Worm (Caenorhabditis elegans): ENCODE data around the gene nlp-80.

The nlp-80 gene

DNA sequence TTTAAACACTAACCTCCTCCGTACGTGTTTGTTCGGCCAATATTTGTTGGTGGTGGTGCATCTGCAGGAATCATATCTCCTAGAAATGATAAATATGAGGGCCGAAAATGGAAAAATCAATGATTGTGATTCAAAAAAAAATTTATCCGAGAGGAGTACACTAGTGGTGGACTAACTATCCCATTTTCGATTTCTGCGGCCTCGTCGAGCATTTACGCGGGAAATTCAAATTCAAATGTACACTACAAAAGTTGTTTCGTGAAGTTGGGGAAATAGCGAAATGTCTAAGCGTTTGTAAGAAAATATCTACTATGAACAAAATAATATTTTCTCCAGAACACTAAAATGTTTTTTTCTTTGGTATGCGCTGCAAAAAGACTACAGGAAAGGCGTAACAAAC lies 36.1 kb downstream of the nlp-80 start (continued):
- peak; percentile 52 for TF ChIP-seq ceh-48 (tag; optimal IDR thresholded peaks at IDR 0.05)
- no peak for TF ChIP-seq pros-1 (tag; optimal IDR thresholded peaks at IDR 0.05)
- TF ChIP-seq syd-9 (tag; optimal IDR thresholded peaks at IDR 0.05) = no peak
- TF ChIP-seq unc-3 (GFP tag; conservative IDR thresholded peaks at IDR 0.05) = no peak
- TF ChIP-seq unc-3 (tag; optimal IDR thresholded peaks at IDR 0.05) = no peak
- TF ChIP-seq T23F11.4 (GFP tag; optimal IDR thresholded peaks at IDR 0.05) = no peak
- TF ChIP-seq ets-4 (tag; optimal IDR thresholded peaks at IDR 0.05) = peak; percentile 89
- TF ChIP-seq gmeb-2 (tag; optimal IDR thresholded peaks at IDR 0.05) = no peak
- TF ChIP-seq ceh-34 (tag; optimal IDR thresholded peaks at IDR 0.05) = peak; percentile 47
- TF ChIP-seq tbx-7 (tag; optimal IDR thresholded peaks at IDR 0.05) = peak; percentile 91
- TF ChIP-seq nhr-11 (tag; optimal IDR thresholded peaks at IDR 0.05) = no peak
- TF ChIP-seq pha-4 (tag; optimal IDR thresholded peaks at IDR 0.05) = no peak
- no peak for TF ChIP-seq fkh-10 (GFP tag; optimal IDR thresholded peaks at IDR 0.05)
- peak; percentile 87 for TF ChIP-seq tbx-2 (tag; optimal IDR thresholded peaks at IDR 0.05)
- TF ChIP-seq nfya-1 (tag; optimal IDR thresholded peaks at IDR 0.05) = peak; percentile 13
- TF ChIP-seq pha-2 (tag; optimal IDR thresholded peaks at IDR 0.05) = no peak

DNA sequence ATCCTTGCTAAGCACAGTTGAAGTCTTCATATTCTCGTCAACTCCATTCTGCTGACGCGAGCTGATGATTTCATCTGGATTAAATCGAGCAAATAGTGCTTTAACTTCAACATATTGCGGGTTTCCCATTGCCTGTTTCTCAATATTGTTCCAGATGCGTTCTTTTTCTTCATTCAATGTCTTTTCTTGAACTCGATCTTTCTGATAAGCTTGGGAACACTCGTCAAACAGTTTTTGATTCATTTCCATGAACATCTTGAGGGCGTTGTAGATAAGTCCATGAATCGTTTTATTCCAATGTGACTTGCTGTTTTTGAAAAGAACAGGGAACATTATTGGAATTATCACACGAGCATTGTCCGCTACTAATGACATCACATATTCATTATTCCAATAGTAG lies 37.7 kb downstream of the nlp-80 start:
- TF ChIP-seq elt-4 (tag; optimal IDR thresholded peaks at IDR 0.05) (no peak), gmeb-2 (tag; optimal IDR thresholded peaks at IDR 0.05) (no peak), nhr-232 (tag; optimal IDR thresholded peaks at IDR 0.05) (no peak), ceh-31 (tag; optimal IDR thresholded peaks at IDR 0.05) (no peak), fkh-10 (GFP tag; optimal IDR thresholded peaks at IDR 0.05) (no peak), odd-2 (tag; optimal IDR thresholded peaks at IDR 0.05) (no peak), K09A11.1 (tag; optimal IDR thresholded peaks at IDR 0.05; ENCODE audit: insufficient read depth) (no peak), ceh-34 (tag; optimal IDR thresholded peaks at IDR 0.05) (no peak), ama-1 (optimal IDR thresholded peaks at IDR 0.05) (no peak), npax-4 (tag; optimal IDR thresholded peaks at IDR 0.05) (no peak), dve-1 (tag; optimal IDR thresholded peaks at IDR 0.05) (no peak), ceh-48 (tag; optimal IDR thresholded peaks at IDR 0.05) (no peak), pha-4 (tag; optimal IDR thresholded peaks at IDR 0.05) (no peak), che-1 (tag; optimal IDR thresholded peaks at IDR 0.05) (no peak), lim-6 (tag; optimal IDR thresholded peaks at IDR 0.05) (no peak), sox-2 (GFP tag; IDR thresholded peaks at IDR 0.05) (no peak)

DNA sequence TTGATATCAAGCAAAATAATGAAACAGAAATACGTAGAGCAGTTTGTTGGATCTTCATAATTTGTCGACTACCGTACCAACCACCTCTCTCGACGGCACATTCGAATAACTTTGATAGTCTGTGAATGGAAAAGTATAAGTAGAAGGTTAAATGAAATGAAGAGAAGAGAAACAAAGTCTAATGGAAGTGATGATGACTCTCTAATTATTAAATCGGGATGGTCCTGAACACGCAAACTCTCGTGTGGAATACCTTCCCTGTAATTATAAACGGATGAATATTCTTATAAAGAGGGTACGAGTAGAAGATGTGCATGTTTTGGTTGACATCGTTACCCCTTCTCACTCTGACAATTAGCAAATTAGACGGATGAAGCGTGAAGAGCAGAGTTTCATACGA lies 42.6 kb downstream of the nlp-80 start, which contains the start of the genes C13G3.12 and hot-6:
Gene C13G3.12, minus strand, starts transcription at position 101 of the 400 bp plus-strand sequence.
Gene hot-6, minus strand, starts transcription at position 121 of the 400 bp plus-strand sequence.
- TF ChIP-seq ceh-48 (tag; optimal IDR thresholded peaks at IDR 0.05) = no peak

DNA sequence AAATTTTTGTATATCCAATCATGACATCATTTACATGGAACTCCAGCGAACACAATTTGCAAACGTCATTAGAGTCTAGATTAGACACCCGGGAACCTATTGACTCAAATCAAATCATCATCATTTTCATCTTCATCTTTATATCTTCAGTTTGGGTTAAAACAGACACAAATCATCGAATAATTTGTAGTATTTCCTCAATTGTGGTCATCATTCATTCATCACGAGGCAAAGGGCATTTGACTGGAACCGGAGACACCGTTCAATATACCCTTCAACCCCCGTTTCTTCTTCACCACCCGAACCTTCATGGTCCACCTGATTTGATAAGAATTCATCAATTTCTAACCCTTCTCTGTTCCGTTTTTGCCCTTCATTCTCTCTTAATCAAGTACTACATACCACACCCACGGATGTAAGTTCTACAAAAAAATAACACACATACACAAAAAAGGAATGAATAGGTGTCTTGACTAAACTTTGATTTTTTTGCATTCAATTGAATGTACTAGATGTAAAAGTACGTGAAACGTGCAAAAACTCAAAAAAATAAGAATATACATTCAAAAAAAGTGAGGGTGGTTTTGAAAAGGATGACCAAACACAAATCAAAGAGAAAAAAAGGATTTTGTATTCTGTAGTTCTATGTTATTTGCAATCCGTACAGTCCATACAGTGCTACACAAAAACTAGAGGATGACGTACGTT lies 48.4 kb downstream of the nlp-80 start:
- no peak for TF ChIP-seq ceh-2 (tag; optimal IDR thresholded peaks at IDR 0.05)
- no peak for TF ChIP-seq pag-3 (tag; optimal IDR thresholded peaks at IDR 0.05; ENCODE audit: borderline replicate concordance)
- TF ChIP-seq nhr-11 (tag; optimal IDR thresholded peaks at IDR 0.05) = no peak
- TF ChIP-seq hlh-30 (tag; optimal IDR thresholded peaks at IDR 0.05; ENCODE audit: insufficient read depth) = no peak

All from whole organism, late embryonic.